Fruit fly (Drosophila melanogaster) whole organism, pupa: ENCODE results near the gene Smg6.

Experiments used
- CG10348 ChIP-seq: fragments of 200-800 bp; sonication (Bioruptor generic); IDR thresholded peaks from 2 replicates; pipeline ENCODE4 v1.3.6; 2022; ENCODE audit warnings: missing biosample characterization, missing genetic modification characterization
- CG13204 ChIP-seq: fragments of 200-800 bp; sonication (Bioruptor generic); optimal IDR thresholded peaks from 2 replicates; lab custom pipeline; 2018; ENCODE audit warnings: missing biosample characterization, mild to moderate bottlenecking, missing genetic modification characterization, moderate library complexity
- CG15710 ChIP-seq: fragments of 200-800 bp; sonication (Bioruptor generic); optimal IDR thresholded peaks from 2 replicates; lab custom pipeline; 2018; ENCODE audit warnings: missing biosample characterization, mild to moderate bottlenecking, missing genetic modification characterization, moderate library complexity
- CG32121 ChIP-seq: fragments of 200-800 bp; sonication (Bioruptor generic); IDR thresholded peaks from 2 replicates; pipeline ENCODE4 v1.3.6; 2022; ENCODE audit warnings: missing biosample characterization, missing genetic modification characterization
- CG34367 ChIP-seq: fragments of 200-800 bp; sonication (Bioruptor generic); optimal IDR thresholded peaks from 2 replicates; lab custom pipeline; 2018; ENCODE audit warnings: missing biosample characterization, mild to moderate bottlenecking, missing genetic modification characterization
- CG8301 ChIP-seq: fragments of 200-800 bp; sonication (Bioruptor generic); optimal IDR thresholded peaks from 2 replicates; lab custom pipeline; 2018; ENCODE audit warnings: missing biosample characterization, mild to moderate bottlenecking, missing genetic modification characterization
- CG9948 ChIP-seq: fragments of 200-800 bp; sonication (Bioruptor generic); optimal IDR thresholded peaks from 2 replicates; lab custom pipeline; 2018; ENCODE audit warnings: missing biosample characterization, mild to moderate bottlenecking, missing genetic modification characterization, moderate library complexity
- D1 ChIP-seq: fragments of 200-800 bp; sonication (Bioruptor generic); optimal IDR thresholded peaks from 2 replicates; lab custom pipeline; 2018; ENCODE audit warnings: missing biosample characterization, mild to moderate bottlenecking, missing genetic modification characterization, moderate library complexity
- EcR ChIP-seq: fragments of 200-800 bp; sonication (Bioruptor generic); optimal IDR thresholded peaks from 3 replicates; lab custom pipeline; 2019; ENCODE audit warnings: missing biosample characterization, missing genetic modification characterization, mild to moderate bottlenecking, moderate library complexity, missing genetic modification reagents
- Pif1B ChIP-seq: fragments of 200-800 bp; sonication (Bioruptor generic); optimal IDR thresholded peaks from 3 replicates; lab custom pipeline; 2016; ENCODE audit warnings: missing biosample characterization, missing genetic modification characterization
- Snoo ChIP-seq: fragments of 200-800 bp; sonication (Bioruptor generic); optimal IDR thresholded peaks from 3 replicates; lab custom pipeline; 2017; ENCODE audit warnings: missing biosample characterization, mild to moderate bottlenecking, missing genetic modification characterization, inconsistent platforms
- fd96Ca ChIP-seq: fragments of 200-800 bp; sonication (Bioruptor generic); IDR thresholded peaks from 3 replicates; pipeline ENCODE4 v1.3.6; 2022; ENCODE audit warnings: missing biosample characterization, missing genetic modification characterization
- gl ChIP-seq: fragments of 200-800 bp; sonication (Bioruptor generic); optimal IDR thresholded peaks from 2 replicates; lab custom pipeline; 2018; ENCODE audit warnings: missing biosample characterization, mild to moderate bottlenecking, missing genetic modification characterization

- TF ChIP-seq gl (tag; lab: Kevin White, UChicago) (no peak), fd96Ca (no peak), CG8301 (tag; lab: Kevin White, UChicago) (no peak), CG32121 (GFP tag; lab: Robert Waterston, UW) (no peak), CG34367 (tag; lab: Kevin White, UChicago) (no peak), CG13204 (GFP tag; lab: Kevin White, UChicago) (no peak), EcR (GFP tag; lab: Kevin White, UChicago) (no peak), D1 (tag; lab: Kevin White, UChicago) (no peak), CG15710 (no peak), CG9948 (no peak), Pif1B (GFP tag; lab: Kevin White, UChicago) (no peak), Snoo (tag; lab: Kevin White, UChicago) (no peak), CG10348 (GFP tag; lab: Robert Waterston, UW) (no peak)
Measured at dm6 chr3R:25044816-25045551, 11.7 kb upstream of the Smg6 start, which contains the start of gene 5PtaseI.
